Fruit fly (Drosophila melanogaster): Measurements from ENCODE around the gene CG15754.
A peak's percentile ranks its signal among the peaks of the same experiment; 100 is the strongest.

CG15754 gene

dm6 chrX:13563483-13564443 lies 36.0 kb downstream of the CG15754 start, which contains the start of the genes CG46311 and Tpst (continued):
- TF ChIP-seq Trl (optimal IDR thresholded peaks at IDR 0.05), result no peak
- TF ChIP-seq Trl (GFP tag; optimal IDR thresholded peaks at IDR 0.05), result peak; percentile 72
- 0 out of 2 replicates have a peak, but pooled peaks have one; percentile 45 for TF ChIP-seq CG11085 (GFP tag; IDR thresholded peaks at IDR 0.05)
- no peak for TF ChIP-seq Abd-B (GFP tag; optimal IDR thresholded peaks at IDR 0.05)
- TF ChIP-seq HLH54F (GFP tag; optimal IDR thresholded peaks at IDR 0.05), result no peak
- no peak for TF ChIP-seq pfk (GFP tag; optimal IDR thresholded peaks at IDR 0.05)
- peak; percentile 33 for TF ChIP-seq CG15269 (tag; optimal IDR thresholded peaks at IDR 0.05)
- no peak for TF ChIP-seq Hand (GFP tag; optimal IDR thresholded peaks at IDR 0.05)
- TF ChIP-seq ac (GFP tag; optimal IDR thresholded peaks at IDR 0.05), result no peak
- no peak for TF ChIP-seq wdn (GFP tag; IDR thresholded peaks at IDR 0.05)
- TF ChIP-seq hkb (optimal IDR thresholded peaks at IDR 0.05), result no peak
- 0 out of 2 replicates have a peak, but pooled peaks have one; percentile 25 for TF ChIP-seq hkb (GFP tag; IDR thresholded peaks at IDR 0.05)
- TF ChIP-seq CG16815 (GFP tag; optimal IDR thresholded peaks at IDR 0.05), result peak; percentile 35
- no peak for TF ChIP-seq tx (GFP tag; optimal IDR thresholded peaks at IDR 0.05)
- TF ChIP-seq CG1602 (GFP tag; optimal IDR thresholded peaks at IDR 0.05), result peak; percentile 68
- peak; percentile 74 for TF ChIP-seq CG14014 (GFP tag; IDR thresholded peaks at IDR 0.05)
- peak; percentile 100 for TF ChIP-seq CG10979 (tag; optimal IDR thresholded peaks at IDR 0.05)
- TF ChIP-seq CG17829 (tag; optimal IDR thresholded peaks at IDR 0.05), result peak; percentile 70
- TF ChIP-seq ab (GFP tag; optimal IDR thresholded peaks at IDR 0.05), result no peak
- 0 out of 2 replicates have a peak, but pooled peaks have one; percentile 20 for TF ChIP-seq ap (GFP tag; IDR thresholded peaks at IDR 0.05)
- no peak for TF ChIP-seq CG12391 (tag; optimal IDR thresholded peaks at IDR 0.05)
- TF ChIP-seq CG8359 (GFP tag; optimal IDR thresholded peaks at IDR 0.05; ENCODE audit: borderline replicate concordance), result no peak
- peak; percentile 64 for TF ChIP-seq ind (GFP tag; optimal IDR thresholded peaks at IDR 0.05)
- TF ChIP-seq usp (GFP tag; optimal IDR thresholded peaks at IDR 0.05), result no peak
- peak; percentile 64 for TF ChIP-seq D (optimal IDR thresholded peaks at IDR 0.05)
- no peak for TF ChIP-seq D (GFP tag; optimal IDR thresholded peaks at IDR 0.05)
- TF ChIP-seq CG13287 (GFP tag; IDR thresholded peaks at IDR 0.05; ENCODE audit: partially characterized antibody), result peak; percentile 51
- TF ChIP-seq en (GFP tag; optimal IDR thresholded peaks at IDR 0.05), result peak; percentile 39
- TF ChIP-seq fd102C (GFP tag; optimal IDR thresholded peaks at IDR 0.05), result no peak
- TF ChIP-seq slou (GFP tag; optimal IDR thresholded peaks at IDR 0.05), result no peak
- peak; percentile 79; the same call in 2 of the 3 replicates for TF ChIP-seq CG6175 (GFP tag; IDR thresholded peaks at IDR 0.05)
- peak; percentile 1 for TF ChIP-seq CG9876 (GFP tag; optimal IDR thresholded peaks at IDR 0.05)
- TF ChIP-seq CG18011 (GFP tag; optimal IDR thresholded peaks at IDR 0.05), result no peak
- no peak for TF ChIP-seq Gsc (GFP tag; IDR thresholded peaks at IDR 0.05)
- TF ChIP-seq CG18764 (GFP tag; optimal IDR thresholded peaks at IDR 0.05), result peak; percentile 49
- peak; percentile 9 for TF ChIP-seq da (GFP tag; optimal IDR thresholded peaks at IDR 0.05)
- peak; percentile 79 for TF ChIP-seq CG15514 (GFP tag; optimal IDR thresholded peaks at IDR 0.05)
- TF ChIP-seq corto (GFP tag; optimal IDR thresholded peaks at IDR 0.05), result no peak
- TF ChIP-seq br (optimal IDR thresholded peaks at IDR 0.05), result no peak
- TF ChIP-seq her (GFP tag; optimal IDR thresholded peaks at IDR 0.05), result peak; percentile 62
- 0 out of 2 replicates have a peak, but pooled peaks have one; percentile 42 for TF ChIP-seq CG31441 (GFP tag; IDR thresholded peaks at IDR 0.05)
- no peak for TF ChIP-seq CG12104 (GFP tag; optimal IDR thresholded peaks at IDR 0.05)
- peak; percentile 50 for TF ChIP-seq unpg (GFP tag; optimal IDR thresholded peaks at IDR 0.05)
- TF ChIP-seq CG15479 (GFP tag; optimal IDR thresholded peaks at IDR 0.05), result no peak
- TF ChIP-seq Hr51 (GFP tag; optimal IDR thresholded peaks at IDR 0.05), result peak; percentile 5 to 35
- TF ChIP-seq Hmx (GFP tag; optimal IDR thresholded peaks at IDR 0.05), result no peak
- no peak for TF ChIP-seq CG14050 (GFP tag; IDR thresholded peaks at IDR 0.05)
- TF ChIP-seq CG6765 (GFP tag; optimal IDR thresholded peaks at IDR 0.05), result no peak
- no peak for TF ChIP-seq Hr39 (optimal IDR thresholded peaks at IDR 0.05)
- no peak for TF ChIP-seq nerfin-1 (tag; optimal IDR thresholded peaks at IDR 0.05)

Data from whole organism, embryonic.